Worm (Caenorhabditis elegans) whole organism, midembryonic: Measurements from ENCODE around the gene H04D03.7.

ENCODE experiments used
- cog-1 ChIP-seq: sonication (generic microtip); optimal IDR thresholded peaks from 2 replicates; lab custom pipeline; 2016; ENCODE audit warnings: missing genetic modification characterization, missing compliant biosample characterization
- flt-1 ChIP-seq: fragments of 200-800 bp; sonication (Bioruptor generic); IDR thresholded peaks from 2 replicates; pipeline ENCODE4 v1.3.6; 2022; ENCODE audit warnings: missing genetic modification characterization, missing compliant biosample characterization
- med-1 ChIP-seq: sonication (generic microtip); optimal IDR thresholded peaks from 2 replicates; lab custom pipeline; 2017; ENCODE audit warnings: missing genetic modification characterization, mild to moderate bottlenecking, missing compliant biosample characterization, antibody characterized with exemption, missing genetic modification reagents; ENCODE audit not compliant: insufficient read depth
- ztf-23 ChIP-seq: fragments of 200-800 bp; sonication (Bioruptor generic); IDR thresholded peaks from 2 replicates; pipeline ENCODE4 v1.3.6; 2022; ENCODE audit warnings: missing genetic modification reagents, missing genetic modification characterization, missing compliant biosample characterization

DNA sequence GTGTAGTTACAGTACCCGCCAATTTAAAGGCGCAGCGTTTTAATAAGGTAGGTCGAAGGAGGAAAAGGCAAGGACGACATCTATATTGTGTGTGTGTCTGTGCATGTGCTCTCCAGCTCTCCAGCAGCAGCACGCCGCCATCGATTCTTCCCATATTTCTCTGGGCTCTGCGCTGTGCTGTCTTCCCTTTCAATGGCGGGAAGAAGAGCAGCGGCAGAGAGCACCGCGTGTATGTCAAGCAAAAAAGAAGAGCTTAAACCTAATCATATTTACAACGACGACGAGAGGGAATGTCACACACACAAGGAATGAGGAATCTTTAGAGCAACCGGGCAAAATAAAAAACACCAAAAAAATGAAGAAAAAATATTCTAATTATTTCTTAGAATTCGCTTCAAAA lies 47.7 kb downstream of the H04D03.7 start:
- TF ChIP-seq flt-1 (GFP tag; lab: Robert Waterston, UW): no peak
- no peak for TF ChIP-seq med-1
- no peak for TF ChIP-seq ztf-23
- no peak for TF ChIP-seq cog-1 (tag; lab: Kevin White, UChicago)
